Worm (Caenorhabditis elegans) whole organism, young adult: ENCODE data around the gene R02F11.2.

ENCODE experiments used
- B0035.1 ChIP-seq: sonication (generic microtip); optimal IDR thresholded peaks from 2 replicates; lab custom pipeline; 2016; ENCODE audit warnings: missing genetic modification characterization, mild to moderate bottlenecking, missing compliant biosample characterization, missing genotype, missing genetic modification reagents
- B0261.1 ChIP-seq: sonication (generic microtip); optimal IDR thresholded peaks from 2 replicates; lab custom pipeline; 2016; ENCODE audit warnings: mild to moderate bottlenecking, missing genetic modification characterization, moderate library complexity, missing compliant biosample characterization
- F22D6.2 ChIP-seq: sonication (generic microtip); optimal IDR thresholded peaks from 2 replicates; lab custom pipeline; 2016; ENCODE audit warnings: mild to moderate bottlenecking, missing genetic modification characterization, missing compliant biosample characterization
- F23B12.7 ChIP-seq: sonication (generic microtip); optimal IDR thresholded peaks from 2 replicates; lab custom pipeline; 2017; ENCODE audit warnings: missing genetic modification characterization, mild to moderate bottlenecking, missing compliant biosample characterization, antibody characterized with exemption, moderate library complexity; ENCODE audit not compliant: insufficient read depth
- F33H1.4 ChIP-seq: fragments of 200-800 bp; sonication (Bioruptor generic); IDR thresholded peaks from 2 replicates; pipeline ENCODE4 v1.3.6; 2022; ENCODE audit warnings: missing genetic modification reagents, missing genetic modification characterization, missing compliant biosample characterization
- F57A8.1 ChIP-seq: fragments of 200-800 bp; sonication (Bioruptor generic); optimal IDR thresholded peaks from 2 replicates; lab custom pipeline; 2018; ENCODE audit warnings: mild to moderate bottlenecking, missing genetic modification characterization, moderate library complexity, missing compliant biosample characterization
- K12H6.12 ChIP-seq: fragments of 200-800 bp; sonication (Bioruptor generic); optimal IDR thresholded peaks from 2 replicates; lab custom pipeline; 2018; ENCODE audit warnings: mild to moderate bottlenecking, missing genetic modification characterization, missing compliant biosample characterization
- Y53F4B.3 ChIP-seq: fragments of 200-800 bp; sonication (Bioruptor generic); IDR thresholded peaks from 2 replicates; pipeline ENCODE4 v1.3.6; 2022; ENCODE audit warnings: missing genetic modification reagents, missing genetic modification characterization, missing compliant biosample characterization
- Y56A3A.18 ChIP-seq: fragments of 200-800 bp; sonication (Bioruptor generic); IDR thresholded peaks from 2 replicates; pipeline ENCODE4 v1.3.6; 2022; ENCODE audit warnings: missing genetic modification reagents, missing genetic modification characterization, missing compliant biosample characterization
- Y67H2A.10 ChIP-seq: fragments of 200-800 bp; sonication (Bioruptor generic); conservative IDR thresholded peaks from 2 replicates; pipeline ENCODE4 v1.3.6; 2022; ENCODE audit warnings: missing genetic modification reagents, missing genetic modification characterization, missing compliant biosample characterization
- ZK185.1 ChIP-seq: sonication (generic microtip); optimal IDR thresholded peaks from 2 replicates; lab custom pipeline; 2016; ENCODE audit warnings: mild to moderate bottlenecking, missing genetic modification characterization, missing compliant biosample characterization; ENCODE audit not compliant: poor library complexity, severe bottlenecking
- akir-1 ChIP-seq: fragments of 200-800 bp; sonication (Bioruptor generic); optimal IDR thresholded peaks from 2 replicates; lab custom pipeline; 2018; ENCODE audit warnings: mild to moderate bottlenecking, missing genetic modification characterization, moderate library complexity, missing compliant biosample characterization
- ama-1 ChIP-seq, 3 experiments: fragments of 150-350 bp in 1 of 3; sonication (generic microtip) in 2 of 3; optimal IDR thresholded peaks; 2 replicates each; lab custom pipeline; 2014 to 2018; ENCODE audit warnings: missing biosample characterization in 2 of 3, missing genetic modification characterization in 2 of 3, missing genetic modification reagents in 2 of 3
- atf-7 ChIP-seq: sonication (generic microtip); optimal IDR thresholded peaks from 2 replicates; lab custom pipeline; 2017; ENCODE audit warnings: mild to moderate bottlenecking, missing genetic modification characterization, missing compliant biosample characterization
- attf-6 ChIP-seq: fragments of 200-800 bp; sonication (Bioruptor generic); IDR thresholded peaks from 2 replicates; pipeline ENCODE4 v1.3.6; 2022; ENCODE audit warnings: missing genetic modification reagents, missing genetic modification characterization, missing compliant biosample characterization
- bed-1 ChIP-seq: fragments of 200-800 bp; sonication (Bioruptor generic); IDR thresholded peaks from 2 replicates; pipeline ENCODE4 v1.3.6; 2022; ENCODE audit warnings: missing genetic modification reagents, missing genetic modification characterization, missing compliant biosample characterization
- ccch-3 ChIP-seq: fragments of 200-800 bp; sonication (Bioruptor generic); optimal IDR thresholded peaks from 2 replicates; lab custom pipeline; 2018; ENCODE audit warnings: mild to moderate bottlenecking, missing genetic modification characterization, missing compliant biosample characterization
- ceh-100 ChIP-seq: fragments of 200-800 bp; sonication (Bioruptor generic); IDR thresholded peaks from 2 replicates; pipeline ENCODE4 v1.3.6; 2022; ENCODE audit warnings: missing genetic modification reagents, missing genetic modification characterization, missing compliant biosample characterization
- ceh-27 ChIP-seq: fragments of 200-800 bp; sonication (Bioruptor generic); optimal IDR thresholded peaks from 2 replicates; lab custom pipeline; 2018; ENCODE audit warnings: mild to moderate bottlenecking, missing genetic modification characterization, moderate library complexity, missing compliant biosample characterization
- ceh-40 ChIP-seq: fragments of 200-800 bp; sonication (Bioruptor generic); IDR thresholded peaks from 2 replicates; pipeline ENCODE4 v1.3.6; 2022; ENCODE audit warnings: missing genetic modification characterization, missing compliant biosample characterization
- ceh-79 ChIP-seq: sonication (generic microtip); optimal IDR thresholded peaks from 2 replicates; lab custom pipeline; 2017; ENCODE audit warnings: mild to moderate bottlenecking, missing genetic modification characterization, missing compliant biosample characterization
- chd-7 ChIP-seq: sonication (generic microtip); optimal IDR thresholded peaks from 2 replicates; lab custom pipeline; 2016; ENCODE audit warnings: mild to moderate bottlenecking, missing genetic modification characterization, moderate library complexity, missing compliant biosample characterization
- dox-1 ChIP-seq: fragments of 200-800 bp; sonication (Bioruptor generic); IDR thresholded peaks from 2 replicates; pipeline ENCODE4 v1.3.6; 2022; ENCODE audit warnings: missing genetic modification reagents, missing genetic modification characterization, missing compliant biosample characterization
- dpl-1 ChIP-seq: fragments of 150-350 bp; optimal IDR thresholded peaks from 2 replicates; lab custom pipeline; 2014; ENCODE audit warnings: missing biosample characterization, missing genetic modification reagents, missing genetic modification characterization
- egl-44 ChIP-seq: fragments of 200-800 bp; sonication (Bioruptor generic); IDR thresholded peaks from 2 replicates; pipeline ENCODE4 v1.3.6; 2022; ENCODE audit warnings: missing genetic modification reagents, missing genetic modification characterization, missing compliant biosample characterization
- egrh-3 ChIP-seq: fragments of 200-800 bp; sonication (Bioruptor generic); IDR thresholded peaks from 2 replicates; pipeline ENCODE4 v1.3.6; 2022; ENCODE audit warnings: missing genetic modification reagents, missing genetic modification characterization, missing compliant biosample characterization
- gei-17 ChIP-seq: fragments of 200-800 bp; sonication (Bioruptor generic); optimal IDR thresholded peaks from 2 replicates; lab custom pipeline; 2018; ENCODE audit warnings: mild to moderate bottlenecking, missing genetic modification characterization, missing compliant biosample characterization
- lin-35 ChIP-seq, 3 experiments: fragments of 150-350 bp in 2 of 3; sonication (generic microtip) in 1 of 3; optimal IDR thresholded peaks; 2 replicates each; lab custom pipeline; 2014 to 2018; ENCODE audit warnings: missing biosample characterization in 3 of 3, missing genetic modification characterization in 3 of 3, missing genetic modification reagents in 3 of 3
- lin-40 ChIP-seq: sonication (generic microtip); optimal IDR thresholded peaks from 2 replicates; lab custom pipeline; 2016; ENCODE audit warnings: missing genetic modification characterization, mild to moderate bottlenecking, missing compliant biosample characterization, missing genotype, missing genetic modification reagents
- madf-3 ChIP-seq: fragments of 200-800 bp; sonication (Bioruptor generic); IDR thresholded peaks from 2 replicates; pipeline ENCODE4 v1.3.6; 2022; ENCODE audit warnings: missing genetic modification reagents, missing genetic modification characterization, missing compliant biosample characterization
- madf-6 ChIP-seq: fragments of 200-800 bp; sonication (Bioruptor generic); IDR thresholded peaks from 2 replicates; pipeline ENCODE4 v1.3.6; 2022; ENCODE audit warnings: missing genetic modification reagents, missing genetic modification characterization, missing compliant biosample characterization
- nfya-2 ChIP-seq: fragments of 200-800 bp; sonication (Bioruptor generic); IDR thresholded peaks from 2 replicates; pipeline ENCODE4 v1.3.6; 2022; ENCODE audit warnings: missing genetic modification reagents, missing genetic modification characterization, missing compliant biosample characterization
- nhr-120 ChIP-seq: fragments of 200-800 bp; sonication (Bioruptor generic); IDR thresholded peaks from 2 replicates; pipeline ENCODE4 v1.3.6; 2022; ENCODE audit warnings: missing genetic modification characterization, missing compliant biosample characterization
- nhr-27 ChIP-seq: fragments of 200-800 bp; sonication (Bioruptor generic); optimal IDR thresholded peaks from 2 replicates; lab custom pipeline; 2018; ENCODE audit warnings: mild to moderate bottlenecking, missing genetic modification characterization, moderate library complexity, missing compliant biosample characterization
- pha-4 ChIP-seq: fragments of 150-350 bp; sonication (generic microtip); optimal IDR thresholded peaks from 2 replicates; lab custom pipeline; 2014; ENCODE audit warnings: missing biosample characterization, missing genetic modification reagents, missing genetic modification characterization
- repo-1 ChIP-seq: sonication (generic microtip); optimal IDR thresholded peaks from 2 replicates; lab custom pipeline; 2017; ENCODE audit warnings: mild to moderate bottlenecking, missing genetic modification characterization, missing compliant biosample characterization
- snpc-1.3 ChIP-seq: sonication (generic microtip); optimal IDR thresholded peaks from 2 replicates; lab custom pipeline; 2017; ENCODE audit warnings: missing genetic modification characterization, mild to moderate bottlenecking, missing compliant biosample characterization, antibody characterized with exemption, moderate library complexity, missing genotype, missing genetic modification reagents; ENCODE audit not compliant: insufficient read depth
- tbp1 ChIP-seq: fragments of 200-800 bp; sonication (Bioruptor generic); optimal IDR thresholded peaks from 2 replicates; lab custom pipeline; 2018; ENCODE audit warnings: mild to moderate bottlenecking, missing genetic modification characterization, missing compliant biosample characterization
- tlf-1 ChIP-seq: fragments of 200-800 bp; sonication (Bioruptor generic); optimal IDR thresholded peaks from 2 replicates; lab custom pipeline; 2018; ENCODE audit warnings: mild to moderate bottlenecking, missing genetic modification characterization, missing compliant biosample characterization
- unc-62 ChIP-seq: fragments of 150-350 bp; optimal IDR thresholded peaks from 2 replicates; lab custom pipeline; 2014; ENCODE audit warnings: missing biosample characterization, missing genetic modification reagents, missing genetic modification characterization
- zfh-2 ChIP-seq: fragments of 200-800 bp; sonication (Bioruptor generic); conservative IDR thresholded peaks from 2 replicates; pipeline ENCODE4 v1.3.6; 2022; ENCODE audit warnings: missing genetic modification reagents, missing genetic modification characterization, missing compliant biosample characterization
- zim-3 ChIP-seq: sonication (generic microtip); optimal IDR thresholded peaks from 2 replicates; lab custom pipeline; 2017; ENCODE audit warnings: mild to moderate bottlenecking, missing genetic modification characterization, moderate library complexity, missing compliant biosample characterization
- ztf-25 ChIP-seq: fragments of 200-800 bp; sonication (Bioruptor generic); IDR thresholded peaks from 2 replicates; pipeline ENCODE4 v1.3.6; 2022; ENCODE audit warnings: missing genetic modification reagents, missing genetic modification characterization, missing compliant biosample characterization
- ztf-28 ChIP-seq: fragments of 200-800 bp; sonication (Bioruptor generic); IDR thresholded peaks from 2 replicates; pipeline ENCODE4 v1.3.6; 2022; ENCODE audit warnings: missing genetic modification reagents, missing genetic modification characterization, missing compliant biosample characterization

R02F11.2 gene

DNA sequence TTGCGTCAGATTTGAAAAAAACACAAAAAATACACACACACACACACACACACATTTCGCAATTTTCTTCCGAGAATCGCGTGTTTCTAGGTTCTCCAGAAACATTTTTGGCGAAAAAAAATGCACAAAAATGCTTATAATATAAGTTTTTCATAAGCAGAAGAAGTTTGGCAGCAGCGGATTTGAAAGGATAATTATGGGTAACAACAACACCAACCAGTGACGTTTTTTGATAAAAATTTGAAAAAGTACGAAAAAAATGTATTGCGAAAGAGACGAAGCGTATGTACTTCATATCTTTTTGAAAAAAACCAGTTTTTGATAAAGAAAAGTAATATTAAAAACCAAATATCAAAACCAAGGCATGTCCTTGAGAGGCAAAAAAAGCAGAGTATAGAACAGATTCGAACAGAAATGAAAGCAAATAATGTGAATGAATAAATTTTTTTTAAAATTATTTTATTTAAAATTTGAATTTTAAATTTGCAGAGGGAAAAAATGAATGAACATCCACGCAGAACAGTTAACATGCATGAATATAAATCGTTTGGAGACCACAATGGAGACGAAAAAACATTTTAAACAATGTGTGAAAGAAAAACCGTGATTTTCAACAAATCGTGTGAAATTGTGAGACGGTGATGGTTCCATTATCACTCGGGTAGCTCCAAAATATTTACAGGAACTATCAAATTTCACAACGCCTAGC lies 29.4 kb downstream of the R02F11.2 start (continued):
- no peak for TF ChIP-seq egrh-3 (GFP tag; lab: Robert Waterston, UW)
- TF ChIP-seq Y67H2A.10 (GFP tag; lab: Robert Waterston, UW), result no peak
- 0 out of 2 replicates have a peak, but pooled peaks have one; percentile 36 for TF ChIP-seq ceh-40 (GFP tag; lab: Robert Waterston, UW)
- TF ChIP-seq tlf-1 (GFP tag; lab: Kevin White, UChicago), result peak; percentile 63
- TF ChIP-seq lin-35 (GFP tag; optimal IDR thresholded peaks at IDR 0.05; lab: Kevin White, UChicago), result peak in 1 of 3 experiments; percentile 3
- TF ChIP-seq ccch-3, result peak; percentile 33
- TF ChIP-seq madf-3 (GFP tag; lab: Robert Waterston, UW), result 0 out of 2 replicates have a peak, but pooled peaks have one; percentile 1
- no peak for TF ChIP-seq dox-1 (GFP tag; lab: Robert Waterston, UW)

DNA sequence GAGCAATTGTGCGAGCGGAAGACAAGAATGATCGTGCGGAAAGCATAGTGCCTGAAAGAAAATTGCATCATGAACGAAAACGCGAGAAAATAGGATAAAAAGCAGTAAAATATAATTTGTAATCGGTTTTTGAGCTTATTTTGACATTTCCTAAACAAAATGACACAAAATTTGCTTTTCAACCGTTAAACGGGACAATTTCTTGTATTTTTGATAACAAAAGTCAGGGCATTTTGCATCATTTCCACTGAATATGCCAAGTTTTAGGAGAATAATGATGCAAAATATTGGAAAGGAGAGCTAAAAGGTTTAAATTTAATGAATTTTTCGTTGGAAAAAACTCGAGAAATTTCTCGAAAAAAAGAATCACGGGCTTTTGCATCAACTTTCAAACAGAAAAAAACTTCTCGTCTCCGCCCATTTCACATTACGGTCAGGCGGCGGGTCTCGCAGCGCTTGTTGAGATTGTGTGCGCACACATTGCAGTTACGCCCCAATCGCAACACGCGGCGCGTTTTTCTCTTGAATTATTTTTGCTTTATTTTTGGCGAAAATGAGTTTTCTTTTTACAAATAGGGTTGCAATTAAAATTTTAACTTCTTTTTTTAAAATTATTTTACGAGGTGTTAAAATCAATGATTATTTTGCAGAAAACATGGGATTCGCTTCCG lies 32.4 kb downstream of the R02F11.2 start, which contains the start of the genes hsp-6 and C37H5.5:
Gene hsp-6, minus strand, starts transcription at position 51 of the 671 bp plus-strand sequence.
Gene C37H5.5, plus strand, starts transcription at position 651 of the 671 bp plus-strand sequence.
- TF ChIP-seq F33H1.4 (GFP tag; lab: Robert Waterston, UW) (peak; percentile 96), tbp1 (GFP tag; lab: Kevin White, UChicago) (peak; percentile 67), Y67H2A.10 (GFP tag; lab: Robert Waterston, UW) (no peak), ztf-28 (GFP tag; lab: Robert Waterston, UW) (no peak), nhr-27 (tag; lab: Kevin White, UChicago) (no peak), ceh-27 (GFP tag; lab: Kevin White, UChicago) (peak; percentile 73), gei-17 (no peak), repo-1 (tag; lab: Kevin White, UChicago) (no peak), ZK185.1 (peak; percentile 54), nfya-2 (GFP tag; lab: Robert Waterston, UW) (no peak), Y56A3A.18 (no peak), zfh-2 (GFP tag; lab: Robert Waterston, UW) (no peak), ztf-25 (GFP tag; lab: Robert Waterston, UW) (no peak), Y53F4B.3 (GFP tag; lab: Robert Waterston, UW) (no peak), pha-4 (tag; lab: Kevin White, UChicago) (no peak), chd-7 (tag; lab: Kevin White, UChicago) (no peak), K12H6.12 (tag; lab: Kevin White, UChicago) (peak; percentile 22), ccch-3 (no peak), ceh-100 (GFP tag; lab: Robert Waterston, UW) (peak; percentile 79), zim-3 (no peak), B0261.1 (tag; lab: Kevin White, UChicago) (no peak), unc-62 (GFP tag; lab: Kevin White, UChicago) (no peak), atf-7 (tag; lab: Kevin White, UChicago) (no peak), lin-40 (peak; percentile 69), F23B12.7 (tag; lab: Kevin White, UChicago) (peak; percentile 90), F22D6.2 (tag; lab: Kevin White, UChicago) (no peak), ceh-79 (tag; lab: Kevin White, UChicago) (no peak), akir-1 (GFP tag; lab: Kevin White, UChicago) (no peak), madf-6 (GFP tag; lab: Robert Waterston, UW) (peak; percentile 91), attf-6 (no peak), bed-1 (GFP tag; lab: Robert Waterston, UW) (no peak), B0035.1 (tag; lab: Kevin White, UChicago) (no peak), F57A8.1 (GFP tag; lab: Kevin White, UChicago) (no peak), nhr-120 (no peak), snpc-1.3 (peak; percentile 55), dpl-1 (GFP tag; lab: Kevin White, UChicago) (peak; percentile 11), ama-1 (optimal IDR thresholded peaks at IDR 0.05; lab: Kevin White, UChicago) (no peak), ama-1 (GFP tag; optimal IDR thresholded peaks at IDR 0.05; lab: Kevin White, UChicago) (no peak), egl-44 (GFP tag; lab: Robert Waterston, UW) (no peak)
